Worm (Caenorhabditis elegans) whole organism, early embryonic: ENCODE measurements around the gene R08F11.1.

ENCODE experiments used
- ama-1 ChIP-seq: fragments of 150-350 bp; optimal IDR thresholded peaks from 2 replicates; lab custom pipeline; 2014
- flt-1 ChIP-seq: fragments of 200-800 bp; sonication (Bioruptor generic); IDR thresholded peaks from 2 replicates; pipeline ENCODE4 v1.3.6; 2022; ENCODE audit warnings: missing genetic modification characterization, missing compliant biosample characterization

- TF ChIP-seq flt-1 (GFP tag; lab: Robert Waterston, UW) (no peak), ama-1 (no peak)
These were observed 22.2 kb downstream of the R08F11.1 start for ce11 chrV:3761829-3762228.
